Worm (Caenorhabditis elegans): Measurements from ENCODE around the gene col-77.
A peak's percentile ranks its signal among the peaks of the same experiment; 100 is the strongest.

The col-77 gene

DNA sequence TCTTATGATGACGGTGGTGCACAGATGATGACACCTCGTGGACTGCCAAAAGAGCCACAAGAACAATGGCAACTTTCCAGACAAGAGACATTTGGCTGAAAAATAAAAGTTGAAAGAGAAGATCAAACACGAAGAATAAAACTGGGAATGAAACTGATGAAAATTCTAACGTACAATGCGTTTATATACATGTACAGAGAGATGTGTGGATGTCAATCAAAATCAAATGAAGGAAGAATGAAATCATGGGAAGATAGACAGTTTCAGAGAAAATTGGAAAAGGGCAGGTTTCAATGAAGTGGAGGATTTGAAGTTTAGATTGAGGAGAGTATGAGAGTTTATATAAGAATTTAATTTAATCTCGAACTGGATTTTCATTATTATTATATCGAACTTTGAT lies 39.9 kb upstream of the col-77 start, which contains the start of gene dod-23:
dod-23 (minus strand) TSS at position 101 of the 400 bp plus-strand sequence.
- TF ChIP-seq skn-1 (tag; optimal IDR thresholded peaks at IDR 0.05) (no peak), nhr-23 (tag; optimal IDR thresholded peaks at IDR 0.05) (no peak)

DNA sequence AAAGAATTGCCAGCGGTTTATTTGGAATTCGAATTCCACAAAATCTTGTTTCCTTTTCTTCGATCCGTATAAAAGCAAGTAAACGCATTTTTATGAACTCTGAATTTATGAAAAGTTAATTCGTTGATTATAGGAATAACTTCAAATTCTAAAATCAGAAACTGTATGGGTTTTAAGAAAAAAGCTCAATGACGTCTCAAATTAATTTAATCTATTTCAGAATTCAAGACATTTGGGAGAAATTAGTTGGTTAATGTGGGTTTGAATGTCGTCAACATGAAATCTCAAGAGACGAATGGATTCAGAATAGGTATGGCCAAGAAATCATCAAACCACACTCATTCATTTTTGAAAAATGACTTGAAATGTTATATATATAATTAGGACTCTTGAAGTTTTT lies 36.9 kb upstream of the col-77 start, which contains the start of gene F49E12.7:
F49E12.7 (minus strand) TSS at position 101 of the 400 bp plus-strand sequence.
- no peak for TF ChIP-seq elt-3 (tag; optimal IDR thresholded peaks at IDR 0.05)
- TF ChIP-seq nhr-11 (tag; optimal IDR thresholded peaks at IDR 0.05): no peak
- TF ChIP-seq lsy-12 (tag; optimal IDR thresholded peaks at IDR 0.05): no peak
- no peak for TF ChIP-seq fos-1 (tag; optimal IDR thresholded peaks at IDR 0.05)
- TF ChIP-seq ama-1 (optimal IDR thresholded peaks at IDR 0.05): no peak
- TF ChIP-seq zag-1 (tag; optimal IDR thresholded peaks at IDR 0.05): no peak
- no peak for TF ChIP-seq ztf-4 (tag; optimal IDR thresholded peaks at IDR 0.05)
- TF ChIP-seq R02D3.7 (tag; optimal IDR thresholded peaks at IDR 0.05): no peak
- TF ChIP-seq nhr-25 (tag; optimal IDR thresholded peaks at IDR 0.05): no peak
- no peak for TF ChIP-seq nhr-28 (tag; optimal IDR thresholded peaks at IDR 0.05)
- no peak for TF ChIP-seq nhr-23 (tag; optimal IDR thresholded peaks at IDR 0.05)
- no peak for TF ChIP-seq skn-1 (tag; optimal IDR thresholded peaks at IDR 0.05)
- no peak for TF ChIP-seq nhr-237 (tag; optimal IDR thresholded peaks at IDR 0.05)
- TF ChIP-seq daf-12 (tag; optimal IDR thresholded peaks at IDR 0.05): no peak

DNA sequence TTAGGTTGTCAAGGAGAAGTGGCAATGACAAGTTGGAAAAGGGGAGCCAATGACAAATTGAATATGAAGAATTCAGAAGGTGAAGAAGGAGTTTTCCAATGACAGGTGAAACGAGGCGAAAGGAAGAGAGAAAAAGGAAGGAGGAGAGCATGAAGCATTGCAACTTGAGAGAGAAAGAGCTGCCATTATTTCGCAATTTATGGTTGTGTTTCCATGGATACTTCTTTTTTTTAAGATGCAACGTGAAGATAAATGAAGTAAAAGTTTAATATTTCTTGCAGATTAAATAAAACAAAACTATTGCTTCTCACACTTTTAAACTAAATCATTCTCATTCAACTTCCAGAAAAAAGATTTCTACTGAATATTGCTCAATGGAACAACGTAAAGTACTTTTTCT lies 35.0 kb upstream of the col-77 start, which contains the start of gene F49E12.8:
F49E12.8 (minus strand) TSS at position 101 of the 400 bp plus-strand sequence.
- TF ChIP-seq ama-1 (optimal IDR thresholded peaks at IDR 0.05): no peak
- no peak for TF ChIP-seq lsy-12 (tag; optimal IDR thresholded peaks at IDR 0.05)
- TF ChIP-seq lin-15B (tag; optimal IDR thresholded peaks at IDR 0.05): no peak
- no peak for TF ChIP-seq nhr-76 (tag; optimal IDR thresholded peaks at IDR 0.05)
- TF ChIP-seq elt-3 (tag; optimal IDR thresholded peaks at IDR 0.05): no peak
- TF ChIP-seq R02D3.7 (tag; optimal IDR thresholded peaks at IDR 0.05): no peak

DNA sequence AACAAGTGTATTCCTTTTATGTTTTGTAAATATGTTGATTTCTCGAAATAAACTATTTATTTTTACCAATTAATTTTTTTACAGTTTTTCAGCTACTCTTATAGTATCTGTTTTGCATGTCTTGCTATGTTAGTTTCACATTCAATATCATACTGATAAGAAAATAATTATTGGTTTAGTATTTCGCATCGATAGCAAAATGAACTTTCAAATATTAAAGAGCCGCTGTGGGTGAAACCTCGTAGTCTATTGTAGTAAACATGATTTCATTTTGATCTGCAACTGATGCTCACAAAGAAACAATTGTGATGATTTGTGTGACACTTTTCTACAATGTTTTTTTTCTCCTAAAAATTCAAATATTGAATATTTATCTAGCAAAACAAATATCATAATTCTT lies 33.0 kb upstream of the col-77 start:
- TF ChIP-seq mdl-1 (tag; optimal IDR thresholded peaks at IDR 0.05): no peak
- peak; percentile 49 for TF ChIP-seq elt-2 (tag; optimal IDR thresholded peaks at IDR 0.05)
- peak; percentile 73 for TF ChIP-seq pqm-1 (tag; optimal IDR thresholded peaks at IDR 0.05)

DNA sequence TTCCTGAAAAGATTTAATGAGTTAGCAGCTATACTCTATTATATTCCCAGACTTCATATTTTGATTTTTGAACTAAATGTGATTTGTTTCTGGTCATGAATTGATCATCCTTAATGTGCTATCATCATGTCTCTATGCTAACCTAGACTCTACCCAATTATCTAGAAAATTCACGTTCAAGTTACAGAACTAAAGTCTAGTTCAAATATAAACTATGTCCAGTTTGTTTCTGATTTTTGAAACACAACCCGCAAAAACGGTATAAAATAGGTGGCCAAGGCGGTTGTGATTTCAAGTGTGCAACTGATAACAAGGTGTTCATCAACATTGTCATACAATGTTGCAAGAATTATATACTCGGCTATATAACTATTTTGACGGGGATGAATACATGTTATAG lies 31.6 kb upstream of the col-77 start, which contains the start of gene F49E12.10:
F49E12.10 (plus strand) TSS at position 301 of the 400 bp plus-strand sequence.
- TF ChIP-seq pqm-1 (tag; optimal IDR thresholded peaks at IDR 0.05) (peak; percentile 41), egl-27 (tag; optimal IDR thresholded peaks at IDR 0.05) (no peak), ztf-4 (tag; optimal IDR thresholded peaks at IDR 0.05) (no peak), elt-2 (tag; optimal IDR thresholded peaks at IDR 0.05) (peak; percentile 39)

DNA sequence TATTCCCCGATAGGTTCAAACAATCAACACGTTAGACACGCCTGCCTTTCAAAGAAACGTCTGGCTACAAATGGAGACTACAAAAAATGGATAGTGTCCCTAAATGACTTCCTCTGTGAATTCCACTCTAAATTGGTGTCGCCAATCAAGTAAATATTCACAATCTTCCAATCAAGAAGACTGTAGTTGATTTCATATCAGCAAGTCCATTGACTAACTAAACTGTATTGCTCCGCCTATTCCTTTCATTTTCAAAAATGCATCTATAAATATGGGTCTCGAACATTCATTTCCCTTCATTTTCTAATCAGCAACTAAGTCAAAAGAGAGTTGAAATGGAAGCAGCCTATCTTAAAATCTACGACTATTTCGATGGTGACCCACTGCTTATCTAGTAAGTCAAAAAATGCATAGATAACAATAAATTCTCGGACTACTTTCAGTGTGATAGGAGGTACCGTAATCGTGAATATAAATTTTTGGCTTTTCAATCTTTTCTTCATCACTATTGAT lies 28.9 kb upstream of the col-77 start, which contains the start of gene drd-1:
drd-1 (plus strand) TSS at position 51 of the 513 bp plus-strand sequence.
- TF ChIP-seq pqm-1 (tag; optimal IDR thresholded peaks at IDR 0.05): peak; percentile 97
- TF ChIP-seq fos-1 (tag; optimal IDR thresholded peaks at IDR 0.05): peak; percentile 56
- TF ChIP-seq lsy-12 (tag; optimal IDR thresholded peaks at IDR 0.05): no peak
- TF ChIP-seq elt-2 (tag; optimal IDR thresholded peaks at IDR 0.05): peak; percentile 98
- TF ChIP-seq lin-39 (tag; optimal IDR thresholded peaks at IDR 0.05): no peak
- TF ChIP-seq jun-1 (tag; optimal IDR thresholded peaks at IDR 0.05): peak; percentile 27

DNA sequence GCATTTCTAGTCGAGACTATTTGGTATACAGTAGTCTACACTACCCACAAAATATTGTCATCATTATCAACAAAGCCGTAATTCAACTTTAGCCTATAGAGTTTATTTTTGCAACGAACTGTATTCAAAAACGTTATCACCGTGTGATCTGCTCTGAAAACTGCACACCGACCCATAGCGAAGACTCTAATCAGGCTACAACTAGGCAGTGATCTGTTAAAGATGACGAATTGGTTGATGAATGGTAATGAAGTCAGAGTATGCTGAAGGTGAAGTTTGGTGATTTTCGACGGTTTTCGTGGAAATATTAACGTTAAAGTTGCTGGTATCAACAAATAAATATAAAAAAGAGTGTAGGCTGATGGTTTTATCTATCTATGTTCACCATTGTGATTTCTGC lies 27.7 kb upstream of the col-77 start:
- TF ChIP-seq nhr-43 (tag; optimal IDR thresholded peaks at IDR 0.05; ENCODE audit: poor library complexity, severe bottlenecking) (no peak), nfya-1 (tag; optimal IDR thresholded peaks at IDR 0.05; ENCODE audit: insufficient read depth) (no peak), ama-1 (optimal IDR thresholded peaks at IDR 0.05) (no peak), elt-3 (tag; optimal IDR thresholded peaks at IDR 0.05) (no peak), fkh-10 (GFP tag; optimal IDR thresholded peaks at IDR 0.05) (no peak), eor-1 (tag; optimal IDR thresholded peaks at IDR 0.05) (no peak), aly-2 (tag; optimal IDR thresholded peaks at IDR 0.05) (no peak), nhr-77 (tag; optimal IDR thresholded peaks at IDR 0.05) (no peak), nhr-12 (tag; optimal IDR thresholded peaks at IDR 0.05) (no peak), ZK546.5 (tag; optimal IDR thresholded peaks at IDR 0.05) (no peak), elt-2 (tag; optimal IDR thresholded peaks at IDR 0.05) (peak; percentile 83), ceh-16 (tag; optimal IDR thresholded peaks at IDR 0.05) (no peak), jun-1 (tag; optimal IDR thresholded peaks at IDR 0.05) (peak; percentile 28), unc-62 (GFP tag; optimal IDR thresholded peaks at IDR 0.05) (no peak), pqm-1 (tag; optimal IDR thresholded peaks at IDR 0.05) (peak; percentile 89), nhr-237 (tag; optimal IDR thresholded peaks at IDR 0.05) (no peak), ceh-28 (tag; optimal IDR thresholded peaks at IDR 0.05) (no peak), tbx-2 (tag; optimal IDR thresholded peaks at IDR 0.05) (no peak), zag-1 (tag; optimal IDR thresholded peaks at IDR 0.05) (no peak), lsy-12 (tag; optimal IDR thresholded peaks at IDR 0.05) (no peak), nhr-67 (tag; optimal IDR thresholded peaks at IDR 0.05) (no peak), egl-27 (tag; optimal IDR thresholded peaks at IDR 0.05) (no peak)

Data from whole organism, L3 larva.